Fruit fly (Drosophila melanogaster) whole organism, prepupa: ENCODE measurements around the gene Rab8.

Experiments
- CG10631 ChIP-seq: fragments of 200-800 bp; sonication (Bioruptor generic); optimal IDR thresholded peaks from 2 replicates; lab custom pipeline; 2016; ENCODE audit warnings: missing biosample characterization, missing genetic modification characterization
- CG10669 ChIP-seq: fragments of 200-800 bp; sonication (Bioruptor generic); optimal IDR thresholded peaks from 3 replicates; lab custom pipeline; 2018; ENCODE audit warnings: missing biosample characterization, mild to moderate bottlenecking, missing genetic modification characterization, moderate library complexity
- CG11294 ChIP-seq: fragments of 200-800 bp; sonication (Bioruptor generic); IDR thresholded peaks from 2 replicates; pipeline ENCODE4 v1.3.6; 2022; ENCODE audit warnings: missing biosample characterization, missing genetic modification characterization
- CG11762 ChIP-seq: fragments of 200-800 bp; sonication (Bioruptor generic); optimal IDR thresholded peaks from 3 replicates; lab custom pipeline; 2016; ENCODE audit warnings: missing biosample characterization, missing genetic modification characterization; ENCODE audit not compliant: insufficient read depth
- CG11902 ChIP-seq: fragments of 200-800 bp; sonication (Bioruptor generic); optimal IDR thresholded peaks from 3 replicates; lab custom pipeline; 2016; ENCODE audit warnings: missing biosample characterization, missing genetic modification characterization
- CG15336 ChIP-seq: fragments of 200-800 bp; sonication (Bioruptor generic); IDR thresholded peaks from 2 replicates; pipeline ENCODE4 v1.3.6; 2022; ENCODE audit warnings: missing biosample characterization, missing genetic modification characterization
- CG1621 ChIP-seq: fragments of 200-800 bp; sonication (Bioruptor generic); optimal IDR thresholded peaks from 3 replicates; lab custom pipeline; 2018; ENCODE audit warnings: missing biosample characterization, mild to moderate bottlenecking, missing genetic modification characterization
- CG3032 ChIP-seq: fragments of 200-800 bp; optimal IDR thresholded peaks from 2 replicates; lab custom pipeline; 2019; ENCODE audit warnings: missing biosample characterization, mild to moderate bottlenecking, missing genetic modification characterization, moderate library complexity
- CG32006 ChIP-seq: fragments of 200-800 bp; sonication (Bioruptor generic); optimal IDR thresholded peaks from 3 replicates; lab custom pipeline; 2017; ENCODE audit warnings: missing biosample characterization, mild to moderate bottlenecking, missing genetic modification characterization
- CG34406 ChIP-seq: fragments of 200-800 bp; sonication (Bioruptor generic); optimal IDR thresholded peaks from 3 replicates; lab custom pipeline; 2016; ENCODE audit warnings: missing biosample characterization, missing genetic modification characterization
- CG3919 ChIP-seq: fragments of 200-800 bp; sonication (Bioruptor generic); optimal IDR thresholded peaks from 3 replicates; lab custom pipeline; 2016; ENCODE audit warnings: missing biosample characterization, missing genetic modification characterization
- CG4318 ChIP-seq: fragments of 200-800 bp; sonication (Bioruptor generic); optimal IDR thresholded peaks from 3 replicates; lab custom pipeline; 2017; ENCODE audit warnings: missing biosample characterization, mild to moderate bottlenecking, missing genetic modification characterization
- CG6163 ChIP-seq: fragments of 200-800 bp; sonication (Bioruptor generic); IDR thresholded peaks from 3 replicates; pipeline ENCODE4 v1.3.6; 2022; ENCODE audit warnings: missing biosample characterization, missing genetic modification characterization
- CG6276 ChIP-seq: fragments of 200-800 bp; sonication (Bioruptor generic); optimal IDR thresholded peaks from 2 replicates; lab custom pipeline; 2017; ENCODE audit warnings: missing biosample characterization, mild to moderate bottlenecking, missing genetic modification characterization
- CG6792 ChIP-seq: fragments of 200-800 bp; sonication (Bioruptor generic); optimal IDR thresholded peaks from 3 replicates; lab custom pipeline; 2016; ENCODE audit warnings: missing biosample characterization, missing genetic modification characterization
- CG6854 ChIP-seq: fragments of 200-800 bp; sonication (Bioruptor generic); optimal IDR thresholded peaks from 2 replicates; lab custom pipeline; 2017; ENCODE audit warnings: missing biosample characterization, mild to moderate bottlenecking, missing genetic modification characterization
- CG8119 ChIP-seq: fragments of 200-800 bp; sonication (Bioruptor generic); IDR thresholded peaks from 3 replicates; pipeline ENCODE4 v1.3.6; 2022; ENCODE audit warnings: missing biosample characterization, missing genetic modification characterization
- CG8319 ChIP-seq: fragments of 200-800 bp; sonication (Bioruptor generic); optimal IDR thresholded peaks from 3 replicates; lab custom pipeline; 2016; ENCODE audit warnings: missing biosample characterization, missing genetic modification characterization
- CG8632 ChIP-seq: fragments of 200-800 bp; sonication (Bioruptor generic); optimal IDR thresholded peaks from 3 replicates; lab custom pipeline; 2016; ENCODE audit warnings: missing biosample characterization, missing genetic modification characterization
- Eip93F ChIP-seq: fragments of 200-800 bp; sonication (Bioruptor generic); optimal IDR thresholded peaks from 2 replicates; lab custom pipeline; 2016; ENCODE audit warnings: missing biosample characterization, mild to moderate bottlenecking, missing genetic modification characterization
- Ets21C ChIP-seq: fragments of 200-800 bp; sonication (Bioruptor generic); optimal IDR thresholded peaks from 3 replicates; lab custom pipeline; 2016; ENCODE audit warnings: missing biosample characterization, missing genetic modification characterization
- Ets96B ChIP-seq: fragments of 200-800 bp; optimal IDR thresholded peaks from 2 replicates; lab custom pipeline; 2019; ENCODE audit warnings: missing biosample characterization, mild to moderate bottlenecking, missing genetic modification characterization, moderate library complexity
- Gug ChIP-seq: fragments of 200-800 bp; sonication (Bioruptor generic); IDR thresholded peaks from 2 replicates; pipeline ENCODE4 v1.3.6; 2022; ENCODE audit warnings: missing biosample characterization, missing genetic modification characterization
- Hr38 ChIP-seq: sonication (Bioruptor generic); optimal IDR thresholded peaks from 2 replicates; lab custom pipeline; 2016; ENCODE audit warnings: missing biosample characterization, missing genetic modification characterization
- Hr39 ChIP-seq: fragments of 200-800 bp; sonication (Bioruptor generic); optimal IDR thresholded peaks from 2 replicates; lab custom pipeline; 2016; ENCODE audit warnings: missing biosample characterization, missing genetic modification characterization
- Hr4 ChIP-seq: fragments of 200-800 bp; sonication (Bioruptor generic); optimal IDR thresholded peaks from 3 replicates; lab custom pipeline; 2016; ENCODE audit warnings: missing biosample characterization, missing genetic modification characterization
- Met ChIP-seq: fragments of 200-800 bp; sonication (Bioruptor generic); optimal IDR thresholded peaks from 3 replicates; lab custom pipeline; 2016; ENCODE audit warnings: missing biosample characterization, missing genetic modification characterization
- Sox102F ChIP-seq: fragments of 200-800 bp; sonication (Bioruptor generic); optimal IDR thresholded peaks from 2 replicates; lab custom pipeline; 2016; ENCODE audit warnings: missing biosample characterization, mild to moderate bottlenecking, missing genetic modification characterization
- Sox14 ChIP-seq: fragments of 200-800 bp; sonication (Bioruptor generic); optimal IDR thresholded peaks from 3 replicates; lab custom pipeline; 2016; ENCODE audit warnings: missing biosample characterization, missing genetic modification characterization
- achi ChIP-seq: fragments of 200-800 bp; sonication (Bioruptor generic); optimal IDR thresholded peaks from 3 replicates; lab custom pipeline; 2016; ENCODE audit warnings: missing biosample characterization, missing genetic modification characterization
- cyc ChIP-seq: fragments of 200-800 bp; sonication (Bioruptor generic); optimal IDR thresholded peaks from 3 replicates; lab custom pipeline; 2016; ENCODE audit warnings: missing biosample characterization, missing genetic modification characterization
- dac ChIP-seq: fragments of 200-800 bp; sonication (Bioruptor generic); optimal IDR thresholded peaks from 2 replicates; lab custom pipeline; 2017; ENCODE audit warnings: missing biosample characterization, mild to moderate bottlenecking, missing genetic modification characterization
- esn ChIP-seq: fragments of 200-800 bp; sonication (Bioruptor generic); optimal IDR thresholded peaks from 2 replicates; lab custom pipeline; 2016; ENCODE audit warnings: missing biosample characterization, mild to moderate bottlenecking, missing genetic modification characterization, moderate library complexity
- fd59A ChIP-seq: fragments of 200-800 bp; sonication (Bioruptor generic); optimal IDR thresholded peaks from 2 replicates; lab custom pipeline; 2017; ENCODE audit warnings: missing biosample characterization, mild to moderate bottlenecking, missing genetic modification characterization, missing genetic modification reagents
- fd85E ChIP-seq: fragments of 200-800 bp; sonication (Bioruptor generic); optimal IDR thresholded peaks from 3 replicates; lab custom pipeline; 2016; ENCODE audit warnings: missing biosample characterization, missing genetic modification characterization
- fkh ChIP-seq: fragments of 200-800 bp; sonication (Bioruptor generic); optimal IDR thresholded peaks from 3 replicates; lab custom pipeline; 2017; ENCODE audit warnings: missing biosample characterization, mild to moderate bottlenecking, missing genetic modification characterization, moderate library complexity
- lz ChIP-seq: fragments of 200-800 bp; sonication (Bioruptor generic); optimal IDR thresholded peaks from 3 replicates; lab custom pipeline; 2016; ENCODE audit warnings: missing biosample characterization, missing genetic modification characterization
- net ChIP-seq: fragments of 200-800 bp; sonication (Bioruptor generic); optimal IDR thresholded peaks from 3 replicates; lab custom pipeline; 2016; ENCODE audit warnings: missing biosample characterization, missing genetic modification characterization
- salr ChIP-seq, 2 experiments: fragments of 200-800 bp; sonication (Bioruptor generic); optimal IDR thresholded peaks; 3 replicates each; lab custom pipeline; 2016 to 2018; ENCODE audit warnings: missing biosample characterization in 2 of 2, missing genetic modification characterization in 2 of 2, mild to moderate bottlenecking in 1 of 2
- ss ChIP-seq, 2 experiments: fragments of 200-800 bp; sonication (Bioruptor generic); optimal IDR thresholded peaks; 2 replicates in 1 of 2; 3 replicates in 1 of 2; lab custom pipeline; 2017 to 2018; ENCODE audit warnings: mild to moderate bottlenecking in 2 of 2, missing biosample characterization in 2 of 2, missing genetic modification characterization in 2 of 2, moderate library complexity in 1 of 2
- svp ChIP-seq: fragments of 200-800 bp; sonication (Bioruptor generic); peaks from one replicate; lab custom pipeline; 2016; ENCODE audit warnings: missing biosample characterization, missing genetic modification characterization
- topi ChIP-seq: fragments of 200-800 bp; sonication (Bioruptor generic); optimal IDR thresholded peaks from 3 replicates; lab custom pipeline; 2016; ENCODE audit warnings: missing biosample characterization, missing genetic modification characterization
- vri ChIP-seq: fragments of 200-800 bp; sonication (Bioruptor generic); optimal IDR thresholded peaks from 3 replicates; lab custom pipeline; 2016; ENCODE audit warnings: missing biosample characterization, mild to moderate bottlenecking, missing genetic modification characterization

Rab8 gene

dm6 chr3L:19895556-19895995, 24.7 kb upstream of the Rab8 start (continued):
- peak; percentile 4 for TF ChIP-seq CG3032 (tag; lab: Kevin White, UChicago)
- TF ChIP-seq CG34406 (GFP tag; lab: Kevin White, UChicago): no peak
- no peak for TF ChIP-seq CG4318 (GFP tag; lab: Kevin White, UChicago)
- TF ChIP-seq esn (GFP tag; lab: Kevin White, UChicago): no peak
- TF ChIP-seq ss (GFP tag; optimal IDR thresholded peaks at IDR 0.05; lab: Kevin White, UChicago): peak in 1 of 2 experiments; percentile 60

dm6 chr3L:19873488-19873887, 2.6 kb upstream of the Rab8 start:
- TF ChIP-seq CG3032 (tag; lab: Kevin White, UChicago): no peak
- no peak for TF ChIP-seq CG4318 (GFP tag; lab: Kevin White, UChicago)
- TF ChIP-seq CG8319: no peak

- peak; percentile 79 for TF ChIP-seq vri (GFP tag; lab: Kevin White, UChicago)
- TF ChIP-seq svp (GFP tag; lab: Kevin White, UChicago): peak; percentile 95
- no peak for TF ChIP-seq Hr4 (GFP tag; lab: Kevin White, UChicago)
- 0 out of 3 replicates have a peak, but pooled peaks have one; percentile 39 for TF ChIP-seq CG6163 (GFP tag; lab: Robert Waterston, UW)
- TF ChIP-seq CG11902 (GFP tag; lab: Kevin White, UChicago): no peak
- no peak for TF ChIP-seq Met (GFP tag; lab: Kevin White, UChicago)
Measured at dm6 chr3L:19872465-19872883, 1.6 kb upstream of the Rab8 start.

dm6 chr3L:19871667-19871931, 721 bp upstream of the Rab8 start:
- TF ChIP-seq net (GFP tag; lab: Kevin White, UChicago): no peak
- no peak for TF ChIP-seq CG15336 (GFP tag; lab: Robert Waterston, UW)
- peak; percentile 58 for TF ChIP-seq Sox14 (GFP tag; lab: Kevin White, UChicago)
- TF ChIP-seq vri (GFP tag; lab: Kevin White, UChicago): peak; percentile 1
- TF ChIP-seq CG6854 (GFP tag; lab: Kevin White, UChicago): no peak
- TF ChIP-seq, all 60 proteins: peak for 2

- no peak for TF ChIP-seq Ets96B (tag; lab: Kevin White, UChicago)
- no peak for TF ChIP-seq Ets21C (GFP tag; lab: Kevin White, UChicago)
- TF ChIP-seq CG3919: no peak
- no peak for TF ChIP-seq CG11902 (GFP tag; lab: Kevin White, UChicago)
- peak; percentile 2 for TF ChIP-seq lz (GFP tag; lab: Kevin White, UChicago)
- peak; percentile 19 for TF ChIP-seq vri (GFP tag; lab: Kevin White, UChicago)
- TF ChIP-seq topi: peak; percentile 17
- peak; percentile 60 for TF ChIP-seq CG10669 (GFP tag; lab: Kevin White, UChicago)
- peak; percentile 11 for TF ChIP-seq achi (GFP tag; lab: Kevin White, UChicago)
- TF ChIP-seq Sox102F (GFP tag; lab: Kevin White, UChicago): peak; percentile 41
- no peak for TF ChIP-seq fd85E (GFP tag; lab: Kevin White, UChicago)
- no peak for TF ChIP-seq CG32006 (GFP tag; lab: Kevin White, UChicago)
- no peak for TF ChIP-seq net (GFP tag; lab: Kevin White, UChicago)
- TF ChIP-seq CG15336 (GFP tag; lab: Robert Waterston, UW): peak; percentile 17; the same call in 1 of the 2 replicates
- no peak for TF ChIP-seq Hr38
- no peak for TF ChIP-seq Gug (GFP tag; lab: Robert Waterston, UW)
- no peak for TF ChIP-seq Hr39 (GFP tag; lab: Kevin White, UChicago)
- no peak for TF ChIP-seq Eip93F (GFP tag; lab: Kevin White, UChicago)
- TF ChIP-seq CG8119: no peak
- TF ChIP-seq CG6163 (GFP tag; lab: Robert Waterston, UW): no peak
- no peak for TF ChIP-seq fkh
- TF ChIP-seq CG11762 (GFP tag; lab: Kevin White, UChicago): no peak
- no peak for TF ChIP-seq CG1621 (tag; lab: Kevin White, UChicago)
- no peak for TF ChIP-seq CG10631
- no peak for TF ChIP-seq CG11294
- TF ChIP-seq cyc (GFP tag; lab: Kevin White, UChicago): peak; percentile 22
- no peak for TF ChIP-seq fd59A (GFP tag; lab: Kevin White, UChicago)
- no peak for TF ChIP-seq dac
- TF ChIP-seq CG6854 (GFP tag; lab: Kevin White, UChicago): no peak
- peak; percentile 41 for TF ChIP-seq Hr4 (GFP tag; lab: Kevin White, UChicago)
- TF ChIP-seq CG6792 (GFP tag; lab: Kevin White, UChicago): peak; percentile 18
- TF ChIP-seq salr (GFP tag; optimal IDR thresholded peaks at IDR 0.05; lab: Kevin White, UChicago): no peak
- TF ChIP-seq esn (GFP tag; lab: Kevin White, UChicago): peak; percentile 46
- no peak for TF ChIP-seq CG6276 (GFP tag; lab: Kevin White, UChicago)
- TF ChIP-seq CG8632 (GFP tag; lab: Kevin White, UChicago): no peak
Measured at dm6 chr3L:19869698-19870097, 1.2 kb downstream of the Rab8 start.
